Worm (Caenorhabditis elegans): ENCODE data around the gene R04B3.3.

ce11 chrX:2456141-2456540, 19.6 kb downstream of the R04B3.3 start:
- TF ChIP-seq nhr-77 (tag; optimal IDR thresholded peaks at IDR 0.05) (no peak), nhr-12 (tag; optimal IDR thresholded peaks at IDR 0.05) (no peak), elt-3 (tag; optimal IDR thresholded peaks at IDR 0.05) (no peak), pqm-1 (tag; optimal IDR thresholded peaks at IDR 0.05) (no peak), fos-1 (tag; optimal IDR thresholded peaks at IDR 0.05) (no peak), lsy-12 (tag; optimal IDR thresholded peaks at IDR 0.05) (no peak), nhr-25 (tag; optimal IDR thresholded peaks at IDR 0.05) (no peak), pha-4 (tag; optimal IDR thresholded peaks at IDR 0.05) (no peak)

All from whole organism, L3 larva.